Fruit fly (Drosophila melanogaster) S2 (cell line): ENCODE data around the gene srw.

Experiments
- CG8478 ChIP-seq: fragments of >200 bp; optimal IDR thresholded peaks from 2 replicates; lab custom pipeline; 2018
- CTCF ChIP-seq, 2 experiments: fragments of >200 bp; optimal IDR thresholded peaks; 2 replicates each; lab custom pipeline; 2018

DNA sequence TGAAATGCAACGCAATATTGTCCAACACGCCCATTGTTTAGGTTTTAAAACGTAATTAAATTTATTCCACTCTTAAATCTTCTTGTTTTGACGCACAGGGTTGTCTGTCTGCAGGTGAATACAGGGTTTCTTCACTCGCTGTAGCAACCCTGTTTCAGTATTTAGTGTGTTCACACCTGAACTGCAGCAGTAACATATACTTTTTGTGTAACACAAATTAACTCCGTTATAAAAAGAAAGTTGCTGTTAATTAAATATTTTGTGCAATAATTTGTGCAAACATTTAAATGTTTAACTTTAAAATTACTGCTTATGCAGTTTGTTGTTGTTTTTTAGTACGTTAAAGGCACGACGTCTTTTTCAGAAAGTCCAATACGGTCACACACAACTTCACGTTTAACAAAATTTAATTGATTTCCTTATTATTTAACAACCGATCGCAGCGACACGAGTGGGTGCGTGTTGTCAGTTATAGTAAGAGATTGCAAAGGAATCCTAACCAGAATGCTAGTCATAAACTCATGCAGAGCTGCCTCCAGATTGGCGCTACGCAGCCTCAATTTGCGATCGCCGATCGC, 8.9 kb upstream of the srw start, which contains the start of the genes CG15012 and Fdx2:
- TF ChIP-seq CTCF (optimal IDR thresholded peaks at IDR 0.05; lab: Kevin White, UChicago) (no peak), CG8478 (lab: Kevin White, UChicago) (no peak)
